Worm (Caenorhabditis elegans) whole organism, L3 larva: Measurements from ENCODE around the gene dmsr-5.

Experiments used
- ceh-16 ChIP-seq: sonication (generic microtip); optimal IDR thresholded peaks from 2 replicates; lab custom pipeline; 2017; ENCODE audit warnings: missing biosample characterization, missing genetic modification characterization
- ceh-82 ChIP-seq: fragments of 150-350 bp; optimal IDR thresholded peaks from 2 replicates; lab custom pipeline; 2014; ENCODE audit warnings: missing biosample characterization, missing genetic modification characterization
- egl-27 ChIP-seq: sonication (generic microtip); optimal IDR thresholded peaks from 4 replicates; lab custom pipeline; 2017; ENCODE audit warnings: missing biosample characterization, missing genetic modification reagents, missing genetic modification characterization
- elt-2 ChIP-seq: sonication (generic microtip); optimal IDR thresholded peaks from 2 replicates; lab custom pipeline; 2016; ENCODE audit warnings: missing genetic modification reagents, mild to moderate bottlenecking, missing genetic modification characterization, missing compliant biosample characterization
- fkh-10 ChIP-seq: sonication (generic microtip); optimal IDR thresholded peaks from 2 replicates; lab custom pipeline; 2017; ENCODE audit warnings: missing biosample characterization, missing genetic modification reagents, missing genetic modification characterization
- jun-1 ChIP-seq: fragments of 150-350 bp; optimal IDR thresholded peaks from 2 replicates; lab custom pipeline; 2014; ENCODE audit warnings: missing biosample characterization, missing genetic modification reagents, missing genetic modification characterization
- lin-39 ChIP-seq: fragments of 150-350 bp; optimal IDR thresholded peaks from 2 replicates; lab custom pipeline; 2018; ENCODE audit warnings: missing biosample characterization, missing genetic modification reagents, missing genetic modification characterization
- nhr-237 ChIP-seq: fragments of 150-350 bp; optimal IDR thresholded peaks from 2 replicates; lab custom pipeline; 2014; ENCODE audit warnings: missing biosample characterization, missing genetic modification characterization
- pqm-1 ChIP-seq: fragments of 150-350 bp; optimal IDR thresholded peaks from 2 replicates; lab custom pipeline; 2017; ENCODE audit warnings: missing biosample characterization, missing genetic modification characterization, inconsistent platforms
- skn-1 ChIP-seq: fragments of 150-350 bp; optimal IDR thresholded peaks from 2 replicates; lab custom pipeline; 2014; ENCODE audit warnings: missing biosample characterization, missing genetic modification characterization
- unc-62 ChIP-seq: fragments of 150-350 bp; sonication (generic microtip); optimal IDR thresholded peaks from 4 replicates; lab custom pipeline; 2014; ENCODE audit warnings: missing biosample characterization, missing genetic modification reagents, missing genetic modification characterization
- zag-1 ChIP-seq: fragments of 150-350 bp; optimal IDR thresholded peaks from 2 replicates; lab custom pipeline; 2014; ENCODE audit warnings: missing biosample characterization, missing genetic modification characterization

ce11 chrIII:11025138-11025537 lies 30.1 kb upstream of the dmsr-5 start:
- TF ChIP-seq egl-27 = no peak
- no peak for TF ChIP-seq zag-1 (tag; lab: Kevin White, UChicago)
- no peak for TF ChIP-seq ceh-16 (tag; lab: Kevin White, UChicago)
- TF ChIP-seq elt-2 (tag; lab: Kevin White, UChicago) = no peak
- TF ChIP-seq pqm-1 (tag; lab: Kevin White, UChicago) = no peak
- TF ChIP-seq jun-1 (tag; lab: Kevin White, UChicago) = no peak
- TF ChIP-seq unc-62 (GFP tag; lab: Kevin White, UChicago) = no peak
- TF ChIP-seq fkh-10 (GFP tag; lab: Kevin White, UChicago) = no peak
- no peak for TF ChIP-seq skn-1
- TF ChIP-seq lin-39 = no peak
- no peak for TF ChIP-seq nhr-237 (tag; lab: Kevin White, UChicago)
- no peak for TF ChIP-seq ceh-82 (tag; lab: Kevin White, UChicago)
